Worm (Caenorhabditis elegans) whole organism, L4 larva: ENCODE results near the gene him-14.

Source experiments
- F10B5.3 ChIP-seq: sonication (generic microtip); optimal IDR thresholded peaks from 2 replicates; lab custom pipeline; 2016; ENCODE audit warnings: mild to moderate bottlenecking, missing genetic modification characterization, missing compliant biosample characterization
- F37D6.2 ChIP-seq: sonication (generic microtip); optimal IDR thresholded peaks from 2 replicates; lab custom pipeline; 2016; ENCODE audit warnings: mild to moderate bottlenecking, missing genetic modification characterization, missing compliant biosample characterization
- T20F7.1 ChIP-seq: fragments of 200-800 bp; sonication (Bioruptor generic); optimal IDR thresholded peaks from 2 replicates; lab custom pipeline; 2018; ENCODE audit warnings: mild to moderate bottlenecking, missing genetic modification characterization, missing compliant biosample characterization
- T26A8.4 ChIP-seq: fragments of 200-800 bp; sonication (Bioruptor generic); IDR thresholded peaks from 2 replicates; pipeline ENCODE4 v1.3.6; 2022; ENCODE audit warnings: missing genetic modification characterization, missing compliant biosample characterization
- Y5F2A.4 ChIP-seq: fragments of 200-800 bp; sonication (Bioruptor generic); optimal IDR thresholded peaks from 2 replicates; lab custom pipeline; 2018; ENCODE audit warnings: mild to moderate bottlenecking, missing genetic modification characterization, missing compliant biosample characterization
- ama-1 ChIP-seq: fragments of 150-350 bp; optimal IDR thresholded peaks from 2 replicates; lab custom pipeline; 2014; ENCODE audit warnings: inconsistent platforms, mixed read lengths
- cey-2 ChIP-seq: sonication (generic microtip); optimal IDR thresholded peaks from 3 replicates; lab custom pipeline; 2017; ENCODE audit warnings: missing genetic modification characterization, mild to moderate bottlenecking, missing compliant biosample characterization, antibody characterized with exemption, borderline replicate concordance; ENCODE audit not compliant: insufficient read depth
- ctbp-1 ChIP-seq: fragments of 200-800 bp; sonication (Bioruptor generic); IDR thresholded peaks from 2 replicates; pipeline ENCODE4 v1.3.6; 2022; ENCODE audit warnings: missing genetic modification reagents, missing genetic modification characterization, missing compliant biosample characterization
- daf-8 ChIP-seq: fragments of 200-800 bp; sonication (Bioruptor generic); IDR thresholded peaks from 2 replicates; pipeline ENCODE4 v1.3.6; 2022; ENCODE audit warnings: missing genetic modification characterization, missing compliant biosample characterization
- dmd-6 ChIP-seq: fragments of 200-800 bp; sonication (Bioruptor generic); IDR thresholded peaks from 2 replicates; pipeline ENCODE4 v1.3.6; 2022; ENCODE audit warnings: missing genetic modification reagents, missing genetic modification characterization, missing compliant biosample characterization
- dmd-9 ChIP-seq: fragments of 200-800 bp; sonication (Bioruptor generic); IDR thresholded peaks from 2 replicates; pipeline ENCODE4 v1.3.6; 2022; ENCODE audit warnings: missing genetic modification reagents, missing genetic modification characterization, missing compliant biosample characterization
- egl-27 ChIP-seq: sonication (generic microtip); optimal IDR thresholded peaks from 3 replicates; lab custom pipeline; 2017; ENCODE audit warnings: missing biosample characterization, missing genetic modification reagents, missing genetic modification characterization
- fos-1 ChIP-seq: fragments of 150-350 bp; optimal IDR thresholded peaks from 2 replicates; lab custom pipeline; 2014; ENCODE audit warnings: missing biosample characterization, missing genetic modification characterization
- hif-1 ChIP-seq, 2 experiments: sonication (generic microtip); optimal IDR thresholded peaks; 2 replicates each; lab custom pipeline; 2016 to 2017; ENCODE audit warnings: missing compliant biosample characterization in 2 of 2, missing genetic modification characterization in 2 of 2, missing genetic modification reagents in 2 of 2, missing genotype in 2 of 2, mild to moderate bottlenecking in 1 of 2
- hlh-11 ChIP-seq: fragments of 200-800 bp; sonication (Bioruptor generic); optimal IDR thresholded peaks from 2 replicates; lab custom pipeline; 2018; ENCODE audit warnings: mild to moderate bottlenecking, missing genetic modification characterization, missing compliant biosample characterization
- hmg-1.1 ChIP-seq: fragments of 200-800 bp; sonication (Bioruptor generic); IDR thresholded peaks from 2 replicates; pipeline ENCODE4 v1.3.6; 2022; ENCODE audit warnings: missing genetic modification reagents, missing genetic modification characterization, missing compliant biosample characterization
- jun-1 ChIP-seq: fragments of 150-350 bp; optimal IDR thresholded peaks from 2 replicates; lab custom pipeline; 2014; ENCODE audit warnings: missing biosample characterization, missing genetic modification reagents, missing genetic modification characterization
- lin-29 ChIP-seq: fragments of 200-800 bp; sonication (Bioruptor generic); IDR thresholded peaks from 2 replicates; pipeline ENCODE4 v1.3.6; 2022; ENCODE audit warnings: missing genetic modification reagents, missing genetic modification characterization, missing compliant biosample characterization
- lin-38 ChIP-seq: fragments of 200-800 bp; sonication (Bioruptor generic); IDR thresholded peaks from 2 replicates; pipeline ENCODE4 v1.3.6; 2022; ENCODE audit warnings: missing genetic modification reagents, missing genetic modification characterization, missing compliant biosample characterization
- lsy-2 ChIP-seq, 2 experiments: fragments of 150-350 bp in 1 of 2; sonication (generic microtip) in 1 of 2; optimal IDR thresholded peaks; 2 replicates each; lab custom pipeline; 2014 to 2017; ENCODE audit warnings: missing biosample characterization in 2 of 2, missing genetic modification characterization in 2 of 2
- madf-5 ChIP-seq, 2 experiments: fragments of 200-800 bp; sonication (Bioruptor generic); IDR thresholded peaks; 2 replicates each; pipeline ENCODE4 v1.3.6; 2022; ENCODE audit warnings: missing compliant biosample characterization in 2 of 2, missing genetic modification characterization in 2 of 2
- madf-9 ChIP-seq: fragments of 200-800 bp; sonication (Bioruptor generic); conservative IDR thresholded peaks from 2 replicates; pipeline ENCODE4 v1.3.6; 2022; ENCODE audit warnings: missing genetic modification reagents, missing genetic modification characterization, missing compliant biosample characterization
- nhr-10 ChIP-seq: fragments of 150-350 bp; optimal IDR thresholded peaks from 2 replicates; lab custom pipeline; 2014; ENCODE audit warnings: missing biosample characterization, missing genetic modification characterization
- nhr-28 ChIP-seq: fragments of 150-350 bp; optimal IDR thresholded peaks from 2 replicates; lab custom pipeline; 2014; ENCODE audit warnings: missing biosample characterization, missing genetic modification characterization
- nhr-77 ChIP-seq: fragments of 150-350 bp; optimal IDR thresholded peaks from 2 replicates; lab custom pipeline; 2014; ENCODE audit warnings: missing biosample characterization, missing genetic modification characterization
- saeg-2 ChIP-seq: fragments of 200-800 bp; sonication (Bioruptor generic); IDR thresholded peaks from 2 replicates; pipeline ENCODE4 v1.3.6; 2022; ENCODE audit warnings: missing genetic modification reagents, missing genetic modification characterization, missing compliant biosample characterization
- sdz-12 ChIP-seq: fragments of 200-800 bp; sonication (Bioruptor generic); optimal IDR thresholded peaks from 2 replicates; lab custom pipeline; 2018; ENCODE audit warnings: mild to moderate bottlenecking, missing genetic modification characterization, missing compliant biosample characterization
- snpc-1.2 ChIP-seq: fragments of 200-800 bp; sonication (Bioruptor generic); IDR thresholded peaks from 2 replicates; pipeline ENCODE4 v1.3.6; 2022; ENCODE audit warnings: missing genetic modification reagents, missing genetic modification characterization, missing compliant biosample characterization
- snpc-4 ChIP-seq: fragments of 150-350 bp; optimal IDR thresholded peaks from 2 replicates; lab custom pipeline; 2014; ENCODE audit warnings: missing biosample characterization, missing genetic modification characterization
- tag-97 ChIP-seq: fragments of 200-800 bp; sonication (Bioruptor generic); IDR thresholded peaks from 2 replicates; pipeline ENCODE4 v1.3.6; 2022; ENCODE audit warnings: missing genetic modification characterization, missing compliant biosample characterization
- unc-39 ChIP-seq: sonication (generic microtip); optimal IDR thresholded peaks from 2 replicates; lab custom pipeline; 2017; ENCODE audit warnings: missing biosample characterization, missing genetic modification characterization
- unc-62 ChIP-seq, 3 experiments: fragments of 150-350 bp in 1 of 3; sonication (generic microtip); optimal IDR thresholded peaks in 2 of 3; peaks in 1 of 3; 1 replicate in 1 of 3; 2 replicates in 2 of 3; lab custom pipeline; 2014 to 2017; ENCODE audit warnings: missing biosample characterization in 3 of 3, missing genetic modification characterization in 3 of 3, missing genetic modification reagents in 3 of 3, missing genotype in 1 of 3
- zfp-3 ChIP-seq: fragments of 200-800 bp; sonication (Bioruptor generic); conservative IDR thresholded peaks from 2 replicates; pipeline ENCODE4 v1.3.6; 2022; ENCODE audit warnings: missing genetic modification reagents, missing genetic modification characterization, missing compliant biosample characterization
- zip-2 ChIP-seq: fragments of 150-350 bp; optimal IDR thresholded peaks from 2 replicates; lab custom pipeline; 2014; ENCODE audit warnings: missing biosample characterization, missing genetic modification characterization
- ztf-7 ChIP-seq: fragments of 150-350 bp; optimal IDR thresholded peaks from 2 replicates; lab custom pipeline; 2014; ENCODE audit warnings: missing biosample characterization, missing genetic modification characterization

The him-14 gene

DNA sequence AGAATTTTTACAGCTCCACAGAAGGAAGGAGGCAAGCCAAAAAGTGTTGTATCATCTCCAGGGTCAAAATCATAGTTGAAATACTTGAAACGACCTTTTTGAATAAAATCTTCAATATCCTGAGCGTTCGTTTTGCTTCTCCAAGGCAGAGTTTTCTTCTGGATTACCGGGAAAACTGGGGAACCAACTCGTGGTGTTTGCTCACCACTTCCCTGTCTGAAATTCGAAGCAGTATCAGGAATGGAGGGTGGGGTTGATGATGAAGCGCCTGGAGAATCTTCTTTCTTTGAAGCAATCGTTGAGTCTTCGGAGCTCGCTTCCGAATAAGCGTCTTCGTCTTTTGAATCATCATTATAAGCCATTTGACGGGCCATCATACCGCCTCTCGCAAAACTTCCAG, 33.3 kb upstream of the him-14 start:
- TF ChIP-seq lin-29 (GFP tag; lab: Robert Waterston, UW) (no peak), egl-27 (tag; lab: Kevin White, UChicago) (no peak), unc-62 (GFP tag; optimal IDR thresholded peaks at IDR 0.05 in 1 of 2; lab: Kevin White, UChicago) (peak in 1 of 2 experiments; percentile 93), unc-62 (tag; optimal IDR thresholded peaks at IDR 0.05; lab: Kevin White, UChicago) (no peak), fos-1 (tag; lab: Kevin White, UChicago) (no peak), F10B5.3 (tag; lab: Kevin White, UChicago) (no peak), hmg-1.1 (GFP tag; lab: Robert Waterston, UW) (no peak)

- TF ChIP-seq tag-97 (GFP tag; lab: Robert Waterston, UW) (no peak), unc-39 (no peak), ztf-7 (no peak), dmd-9 (GFP tag; lab: Robert Waterston, UW) (no peak), jun-1 (tag; lab: Kevin White, UChicago) (no peak), Y5F2A.4 (GFP tag; lab: Kevin White, UChicago) (no peak), dmd-6 (GFP tag; lab: Robert Waterston, UW) (peak; percentile 41), nhr-77 (tag; lab: Kevin White, UChicago) (no peak), snpc-1.2 (GFP tag; lab: Robert Waterston, UW) (no peak), ctbp-1 (GFP tag; lab: Robert Waterston, UW) (no peak), snpc-4 (tag; lab: Kevin White, UChicago) (no peak), sdz-12 (GFP tag; lab: Kevin White, UChicago) (no peak), nhr-28 (peak; percentile 25), zip-2 (tag; lab: Kevin White, UChicago) (no peak), cey-2 (no peak), madf-9 (no peak), hmg-1.1 (GFP tag; lab: Robert Waterston, UW) (peak; percentile 14; the same call in 1 of the 2 replicates), F37D6.2 (tag; lab: Kevin White, UChicago) (no peak), hlh-11 (tag; lab: Kevin White, UChicago) (peak; percentile 16), hif-1 (tag; optimal IDR thresholded peaks at IDR 0.05; lab: Kevin White, UChicago) (peak in 1 of 2 experiments; percentile 99), nhr-10 (tag; lab: Kevin White, UChicago) (no peak), fos-1 (tag; lab: Kevin White, UChicago) (no peak), lsy-2 (tag; optimal IDR thresholded peaks at IDR 0.05; lab: Kevin White, UChicago) (peak in 1 of 2 experiments; percentile 47)
These were observed 32.5 kb upstream of the him-14 start for ce11 chrII:7102288-7102687.

- TF ChIP-seq zfp-3 (peak; percentile 85; the same call in 1 of the 2 replicates), daf-8 (GFP tag; lab: Robert Waterston, UW) (no peak), saeg-2 (GFP tag; lab: Robert Waterston, UW) (0 out of 2 replicates have a peak, but pooled peaks have one; percentile 66), dmd-6 (GFP tag; lab: Robert Waterston, UW) (peak; percentile 44), madf-5 (GFP tag; IDR thresholded peaks at IDR 0.05; lab: Robert Waterston, UW) (0 out of 4 replicates have a peak, but pooled peaks of 1 of the 2 experiments have one; percentile 13), T20F7.1 (peak; percentile 59), unc-62 (GFP tag; optimal IDR thresholded peaks at IDR 0.05 in 1 of 2; lab: Kevin White, UChicago) (no peak), unc-62 (tag; optimal IDR thresholded peaks at IDR 0.05; lab: Kevin White, UChicago) (no peak), hif-1 (tag; optimal IDR thresholded peaks at IDR 0.05; lab: Kevin White, UChicago) (peak in 1 of 2 experiments; percentile 1), lin-38 (GFP tag; lab: Robert Waterston, UW) (peak; percentile 42), ama-1 (lab: Kevin White, UChicago) (peak; percentile 70), T26A8.4 (GFP tag; lab: Robert Waterston, UW) (peak; percentile 54; the same call in 1 of the 2 replicates)
- TF ChIP-seq, all 104 proteins: peak for 9
These were observed 31.1 kb upstream of the him-14 start, which contains the start of gene mmaa-1 for ce11 chrII:7100838-7101237. Gene mmaa-1 (minus strand): TSS chrII:7101165.
